Worm (Caenorhabditis elegans) whole organism, L3 larva: ENCODE data around the gene Y50E8A.1.

Experiments
- aly-2 ChIP-seq: fragments of 150-350 bp; optimal IDR thresholded peaks from 2 replicates; lab custom pipeline; 2014; ENCODE audit warnings: missing biosample characterization, missing genetic modification characterization
- ceh-28 ChIP-seq: fragments of 150-350 bp; optimal IDR thresholded peaks from 2 replicates; lab custom pipeline; 2014; ENCODE audit warnings: missing biosample characterization, missing genetic modification reagents, missing genetic modification characterization
- ceh-82 ChIP-seq: fragments of 150-350 bp; optimal IDR thresholded peaks from 2 replicates; lab custom pipeline; 2014; ENCODE audit warnings: missing biosample characterization, missing genetic modification characterization
- daf-12 ChIP-seq: fragments of 150-350 bp; optimal IDR thresholded peaks from 2 replicates; lab custom pipeline; 2014; ENCODE audit warnings: missing biosample characterization, missing genetic modification reagents, missing genetic modification characterization
- egl-27 ChIP-seq: sonication (generic microtip); optimal IDR thresholded peaks from 4 replicates; lab custom pipeline; 2017; ENCODE audit warnings: missing biosample characterization, missing genetic modification reagents, missing genetic modification characterization
- elt-2 ChIP-seq: sonication (generic microtip); optimal IDR thresholded peaks from 2 replicates; lab custom pipeline; 2016; ENCODE audit warnings: missing genetic modification reagents, mild to moderate bottlenecking, missing genetic modification characterization, missing compliant biosample characterization
- fkh-10 ChIP-seq: sonication (generic microtip); optimal IDR thresholded peaks from 2 replicates; lab custom pipeline; 2017; ENCODE audit warnings: missing biosample characterization, missing genetic modification reagents, missing genetic modification characterization
- lin-39 ChIP-seq: fragments of 150-350 bp; optimal IDR thresholded peaks from 2 replicates; lab custom pipeline; 2018; ENCODE audit warnings: missing biosample characterization, missing genetic modification reagents, missing genetic modification characterization
- mdl-1 ChIP-seq: fragments of 150-350 bp; optimal IDR thresholded peaks from 2 replicates; lab custom pipeline; 2014; ENCODE audit warnings: missing biosample characterization, missing genetic modification characterization
- nhr-23 ChIP-seq: fragments of 150-350 bp; optimal IDR thresholded peaks from 2 replicates; lab custom pipeline; 2014; ENCODE audit warnings: missing biosample characterization, missing genetic modification reagents, missing genetic modification characterization
- unc-39 ChIP-seq: sonication (generic microtip); optimal IDR thresholded peaks from 4 replicates; lab custom pipeline; 2017; ENCODE audit warnings: missing biosample characterization, missing genetic modification characterization
- unc-62 ChIP-seq: fragments of 150-350 bp; sonication (generic microtip); optimal IDR thresholded peaks from 4 replicates; lab custom pipeline; 2014; ENCODE audit warnings: missing biosample characterization, missing genetic modification reagents, missing genetic modification characterization
- ztf-11 ChIP-seq: fragments of 150-350 bp; optimal IDR thresholded peaks from 2 replicates; lab custom pipeline; 2014; ENCODE audit warnings: missing biosample characterization, missing genetic modification characterization

ce11 chrV:14711077-14711476, 15.6 kb upstream of the Y50E8A.1 start, which contains the start of gene ssp-33:
- TF ChIP-seq aly-2 (no peak), unc-62 (no peak), nhr-23 (no peak), daf-12 (tag; lab: Kevin White, UChicago) (no peak), elt-2 (tag; lab: Kevin White, UChicago) (no peak), fkh-10 (GFP tag; lab: Kevin White, UChicago) (no peak), ceh-28 (tag; lab: Kevin White, UChicago) (no peak), ceh-82 (tag; lab: Kevin White, UChicago) (no peak), lin-39 (tag; lab: Kevin White, UChicago) (no peak), mdl-1 (tag; lab: Kevin White, UChicago) (no peak), unc-39 (tag; lab: Kevin White, UChicago) (no peak), egl-27 (tag; lab: Kevin White, UChicago) (no peak), ztf-11 (tag; lab: Kevin White, UChicago) (no peak)
